Worm (Caenorhabditis elegans) whole organism, L4 larva: Measurements from ENCODE around the gene ttr-49.
A peak's percentile ranks its signal among the peaks of the same experiment; 100 is the strongest.

Source experiments
- F44E2.7 ChIP-seq: fragments of 200-800 bp; sonication (Bioruptor generic); IDR thresholded peaks from 2 replicates; pipeline ENCODE4 v2.1.2; 2022; ENCODE audit warnings: missing genetic modification characterization, missing compliant biosample characterization
- Y5F2A.4 ChIP-seq: fragments of 200-800 bp; sonication (Bioruptor generic); optimal IDR thresholded peaks from 2 replicates; lab custom pipeline; 2018; ENCODE audit warnings: mild to moderate bottlenecking, missing genetic modification characterization, missing compliant biosample characterization
- ZK546.5 ChIP-seq, 2 experiments: sonication (generic microtip); optimal IDR thresholded peaks; 2 replicates each; lab custom pipeline; 2017; ENCODE audit warnings: missing biosample characterization in 2 of 2, missing genetic modification characterization in 2 of 2
- attf-4 ChIP-seq: sonication (generic microtip); optimal IDR thresholded peaks from 3 replicates; lab custom pipeline; 2017; ENCODE audit warnings: missing biosample characterization, missing genetic modification characterization
- ceh-20 ChIP-seq: fragments of 200-800 bp; sonication (Bioruptor generic); IDR thresholded peaks from 2 replicates; pipeline ENCODE4 v1.3.6; 2022; ENCODE audit warnings: missing genetic modification reagents, missing genetic modification characterization, missing compliant biosample characterization
- ceh-28 ChIP-seq: fragments of 150-350 bp; optimal IDR thresholded peaks from 2 replicates; lab custom pipeline; 2014; ENCODE audit warnings: missing biosample characterization, missing genetic modification reagents, missing genetic modification characterization
- ceh-32 ChIP-seq: sonication (generic microtip); optimal IDR thresholded peaks from 2 replicates; lab custom pipeline; 2016; ENCODE audit warnings: mild to moderate bottlenecking, missing genetic modification characterization, missing compliant biosample characterization; ENCODE audit not compliant: poor library complexity
- ceh-62 ChIP-seq: sonication (generic microtip); optimal IDR thresholded peaks from 2 replicates; lab custom pipeline; 2017; ENCODE audit warnings: missing biosample characterization, missing genetic modification characterization
- cey-2 ChIP-seq: sonication (generic microtip); optimal IDR thresholded peaks from 3 replicates; lab custom pipeline; 2017; ENCODE audit warnings: missing genetic modification characterization, mild to moderate bottlenecking, missing compliant biosample characterization, antibody characterized with exemption, borderline replicate concordance; ENCODE audit not compliant: insufficient read depth
- daf-12 ChIP-seq: fragments of 150-350 bp; optimal IDR thresholded peaks from 2 replicates; lab custom pipeline; 2014; ENCODE audit warnings: missing biosample characterization, missing genetic modification reagents, missing genetic modification characterization
- daf-19 ChIP-seq: fragments of 200-800 bp; sonication (Bioruptor generic); conservative IDR thresholded peaks from 2 replicates; pipeline ENCODE4 v1.3.6; 2022; ENCODE audit warnings: missing genetic modification characterization, missing compliant biosample characterization
- daf-8 ChIP-seq: fragments of 200-800 bp; sonication (Bioruptor generic); IDR thresholded peaks from 2 replicates; pipeline ENCODE4 v1.3.6; 2022; ENCODE audit warnings: missing genetic modification characterization, missing compliant biosample characterization
- dmd-9 ChIP-seq: fragments of 200-800 bp; sonication (Bioruptor generic); IDR thresholded peaks from 2 replicates; pipeline ENCODE4 v1.3.6; 2022; ENCODE audit warnings: missing genetic modification reagents, missing genetic modification characterization, missing compliant biosample characterization
- dve-1 ChIP-seq: sonication (generic microtip); optimal IDR thresholded peaks from 2 replicates; lab custom pipeline; 2017; ENCODE audit warnings: antibody characterized with exemption, mild to moderate bottlenecking, missing genetic modification characterization, missing compliant biosample characterization; ENCODE audit not compliant: insufficient read depth
- egl-27 ChIP-seq: sonication (generic microtip); optimal IDR thresholded peaks from 3 replicates; lab custom pipeline; 2017; ENCODE audit warnings: missing biosample characterization, missing genetic modification reagents, missing genetic modification characterization
- egl-43 ChIP-seq: fragments of 200-800 bp; sonication (Bioruptor generic); IDR thresholded peaks from 2 replicates; pipeline ENCODE4 v1.3.6; 2022; ENCODE audit warnings: missing genetic modification reagents, missing genetic modification characterization, missing compliant biosample characterization
- fkh-10 ChIP-seq: fragments of 150-350 bp; optimal IDR thresholded peaks from 2 replicates; lab custom pipeline; 2014; ENCODE audit warnings: missing biosample characterization, missing genetic modification reagents, missing genetic modification characterization
- fos-1 ChIP-seq: fragments of 150-350 bp; optimal IDR thresholded peaks from 2 replicates; lab custom pipeline; 2014; ENCODE audit warnings: missing biosample characterization, missing genetic modification characterization
- hlh-11 ChIP-seq: fragments of 200-800 bp; sonication (Bioruptor generic); optimal IDR thresholded peaks from 2 replicates; lab custom pipeline; 2018; ENCODE audit warnings: mild to moderate bottlenecking, missing genetic modification characterization, missing compliant biosample characterization
- hlh-30 ChIP-seq: sonication (generic microtip); optimal IDR thresholded peaks from 2 replicates; lab custom pipeline; 2017; ENCODE audit warnings: antibody characterized with exemption, mild to moderate bottlenecking, missing genetic modification characterization, missing compliant biosample characterization; ENCODE audit not compliant: insufficient read depth
- hmg-1.1 ChIP-seq: fragments of 200-800 bp; sonication (Bioruptor generic); IDR thresholded peaks from 2 replicates; pipeline ENCODE4 v1.3.6; 2022; ENCODE audit warnings: missing genetic modification reagents, missing genetic modification characterization, missing compliant biosample characterization
- lim-7 ChIP-seq: fragments of 200-800 bp; sonication (Bioruptor generic); IDR thresholded peaks from 2 replicates; pipeline ENCODE4 v1.3.6; 2022; ENCODE audit warnings: missing genetic modification characterization, missing compliant biosample characterization
- lin-1 ChIP-seq: fragments of 200-800 bp; sonication (Bioruptor generic); IDR thresholded peaks from 2 replicates; pipeline ENCODE4 v1.3.6; 2022; ENCODE audit warnings: missing genetic modification reagents, missing genetic modification characterization, missing compliant biosample characterization
- lin-13 ChIP-seq: fragments of 150-350 bp; optimal IDR thresholded peaks from 2 replicates; lab custom pipeline; 2014; ENCODE audit warnings: missing biosample characterization, missing genetic modification reagents, missing genetic modification characterization
- lin-15B ChIP-seq: fragments of 150-350 bp; sonication (generic microtip); optimal IDR thresholded peaks from 3 replicates; lab custom pipeline; 2014; ENCODE audit warnings: missing biosample characterization, missing genetic modification characterization
- lin-29 ChIP-seq: fragments of 200-800 bp; sonication (Bioruptor generic); IDR thresholded peaks from 2 replicates; pipeline ENCODE4 v1.3.6; 2022; ENCODE audit warnings: missing genetic modification reagents, missing genetic modification characterization, missing compliant biosample characterization
- lin-38 ChIP-seq: fragments of 200-800 bp; sonication (Bioruptor generic); IDR thresholded peaks from 2 replicates; pipeline ENCODE4 v1.3.6; 2022; ENCODE audit warnings: missing genetic modification reagents, missing genetic modification characterization, missing compliant biosample characterization
- lir-3 ChIP-seq: sonication (generic microtip); optimal IDR thresholded peaks from 2 replicates; lab custom pipeline; 2016; ENCODE audit warnings: mild to moderate bottlenecking, missing genetic modification characterization, missing compliant biosample characterization
- lsy-2 ChIP-seq, 2 experiments: fragments of 150-350 bp in 1 of 2; sonication (generic microtip) in 1 of 2; optimal IDR thresholded peaks; 2 replicates each; lab custom pipeline; 2014 to 2017; ENCODE audit warnings: missing biosample characterization in 2 of 2, missing genetic modification characterization in 2 of 2
- madf-9 ChIP-seq: fragments of 200-800 bp; sonication (Bioruptor generic); conservative IDR thresholded peaks from 2 replicates; pipeline ENCODE4 v1.3.6; 2022; ENCODE audit warnings: missing genetic modification reagents, missing genetic modification characterization, missing compliant biosample characterization
- mdl-1 ChIP-seq, 2 experiments: fragments of 150-350 bp in 1 of 2; sonication (generic microtip) in 1 of 2; optimal IDR thresholded peaks; 2 replicates each; lab custom pipeline; 2014 to 2017; ENCODE audit warnings: missing biosample characterization in 2 of 2, missing genetic modification characterization in 2 of 2
- mdt-29 ChIP-seq: fragments of 200-800 bp; sonication (Bioruptor generic); IDR thresholded peaks from 2 replicates; pipeline ENCODE4 v1.3.6; 2022; ENCODE audit warnings: missing genetic modification reagents, missing genetic modification characterization, missing compliant biosample characterization
- mes-2 ChIP-seq: sonication (generic microtip); optimal IDR thresholded peaks from 2 replicates; lab custom pipeline; 2016; ENCODE audit warnings: missing genotype, mild to moderate bottlenecking, missing genetic modification characterization, missing compliant biosample characterization; ENCODE audit not compliant: poor library complexity, severe bottlenecking
- mxl-3 ChIP-seq: fragments of 200-800 bp; sonication (Bioruptor generic); optimal IDR thresholded peaks from 2 replicates; lab custom pipeline; 2018; ENCODE audit warnings: mild to moderate bottlenecking, missing genetic modification characterization, missing compliant biosample characterization
- nhr-111 ChIP-seq: fragments of 200-800 bp; sonication (Bioruptor generic); optimal IDR thresholded peaks from 2 replicates; lab custom pipeline; 2018; ENCODE audit warnings: mild to moderate bottlenecking, missing genetic modification characterization, missing compliant biosample characterization
- nhr-42 ChIP-seq: fragments of 200-800 bp; sonication (Bioruptor generic); IDR thresholded peaks from 2 replicates; pipeline ENCODE4 v1.3.6; 2022; ENCODE audit warnings: missing genetic modification characterization, missing compliant biosample characterization
- nhr-6 ChIP-seq: fragments of 150-350 bp; optimal IDR thresholded peaks from 2 replicates; lab custom pipeline; 2014; ENCODE audit warnings: missing biosample characterization, missing genetic modification characterization
- nhr-76 ChIP-seq: fragments of 150-350 bp; optimal IDR thresholded peaks from 2 replicates; lab custom pipeline; 2014; ENCODE audit warnings: missing biosample characterization, missing genetic modification characterization
- pqm-1 ChIP-seq: sonication (generic microtip); optimal IDR thresholded peaks from 2 replicates; lab custom pipeline; 2017; ENCODE audit warnings: missing biosample characterization, missing genetic modification characterization
- sdz-12 ChIP-seq: fragments of 200-800 bp; sonication (Bioruptor generic); optimal IDR thresholded peaks from 2 replicates; lab custom pipeline; 2018; ENCODE audit warnings: mild to moderate bottlenecking, missing genetic modification characterization, missing compliant biosample characterization
- set-16 ChIP-seq: fragments of 200-800 bp; sonication (Bioruptor generic); IDR thresholded peaks from 2 replicates; pipeline ENCODE4 v1.3.6; 2022; ENCODE audit warnings: missing genetic modification reagents, missing genetic modification characterization, missing compliant biosample characterization
- skn-1 ChIP-seq: fragments of 150-350 bp; optimal IDR thresholded peaks from 2 replicates; lab custom pipeline; 2014; ENCODE audit warnings: missing biosample characterization, missing genetic modification characterization
- spr-3 ChIP-seq: fragments of 200-800 bp; sonication (Bioruptor generic); optimal IDR thresholded peaks from 2 replicates; lab custom pipeline; 2018; ENCODE audit warnings: mild to moderate bottlenecking, missing genetic modification characterization, missing compliant biosample characterization
- tag-97 ChIP-seq: fragments of 200-800 bp; sonication (Bioruptor generic); IDR thresholded peaks from 2 replicates; pipeline ENCODE4 v1.3.6; 2022; ENCODE audit warnings: missing genetic modification characterization, missing compliant biosample characterization
- zag-1 ChIP-seq: fragments of 150-350 bp; optimal IDR thresholded peaks from 2 replicates; lab custom pipeline; 2014; ENCODE audit warnings: missing biosample characterization, missing genetic modification characterization
- zfp-3 ChIP-seq: fragments of 200-800 bp; sonication (Bioruptor generic); conservative IDR thresholded peaks from 2 replicates; pipeline ENCODE4 v1.3.6; 2022; ENCODE audit warnings: missing genetic modification reagents, missing genetic modification characterization, missing compliant biosample characterization
- zip-11 ChIP-seq: fragments of 200-800 bp; sonication (Bioruptor generic); IDR thresholded peaks from 2 replicates; pipeline ENCODE4 v1.3.6; 2022; ENCODE audit warnings: missing genetic modification characterization, missing compliant biosample characterization
- zip-2 ChIP-seq: fragments of 150-350 bp; optimal IDR thresholded peaks from 2 replicates; lab custom pipeline; 2014; ENCODE audit warnings: missing biosample characterization, missing genetic modification characterization

The ttr-49 gene

DNA sequence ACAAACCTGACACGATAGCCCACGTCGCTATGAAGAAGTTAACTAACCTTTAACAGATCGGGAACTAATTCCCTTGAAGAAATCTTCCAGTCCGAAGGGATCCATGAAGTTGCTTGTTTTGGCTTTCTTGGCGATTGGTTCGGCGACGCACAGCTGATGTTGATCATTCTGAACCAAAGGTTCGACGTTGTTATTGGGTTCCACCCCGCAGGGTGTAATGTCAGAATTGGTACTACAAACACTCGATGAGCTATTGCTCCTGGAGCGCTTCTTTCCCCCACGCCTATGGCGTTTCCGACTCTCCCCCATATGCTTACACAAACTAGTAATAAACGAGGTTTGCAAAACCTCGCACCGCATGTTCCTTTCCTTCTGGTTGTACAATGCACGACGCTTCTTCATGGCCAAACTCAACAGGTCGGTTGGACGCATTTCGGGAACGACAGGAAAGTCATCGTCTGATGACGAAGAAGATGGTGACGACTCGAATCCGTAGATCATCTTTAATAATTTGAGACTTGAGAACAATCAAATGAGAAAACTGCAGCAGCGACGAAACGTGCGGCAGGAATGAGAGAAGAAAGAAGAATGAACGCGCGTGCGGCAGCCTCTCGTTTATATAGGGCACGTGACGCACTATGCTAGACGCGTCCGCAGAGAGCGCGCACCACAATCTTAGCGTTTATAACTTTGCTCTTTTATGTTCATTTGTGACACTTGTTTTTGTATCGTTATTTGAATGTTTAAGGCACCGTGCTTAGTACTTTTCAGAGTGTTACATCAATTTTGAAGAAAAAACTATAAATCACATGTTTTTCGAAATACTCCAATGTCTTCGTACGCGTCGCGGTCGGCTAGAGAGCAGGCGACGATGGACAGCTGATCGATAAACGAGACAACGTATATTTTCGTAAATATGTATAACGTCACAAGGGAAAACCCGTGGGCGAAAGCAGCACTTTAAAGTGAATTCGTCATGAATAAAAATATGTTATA lies 12.4 kb downstream of the ttr-49 start, which contains the start of gene tos-1 (continued):
- TF ChIP-seq skn-1 (tag; lab: Kevin White, UChicago) (no peak), zfp-3 (peak; percentile 98), nhr-76 (peak; percentile 65), set-16 (GFP tag; lab: Robert Waterston, UW) (peak; percentile 77; the same call in 1 of the 2 replicates), zip-2 (peak; percentile 28), pqm-1 (tag; lab: Kevin White, UChicago) (peak; percentile 19), lin-1 (GFP tag; lab: Robert Waterston, UW) (peak; percentile 74), lin-29 (GFP tag; lab: Robert Waterston, UW) (peak; percentile 91), spr-3 (GFP tag; lab: Kevin White, UChicago) (peak; percentile 85), zag-1 (tag; lab: Kevin White, UChicago) (peak; percentile 82), lir-3 (tag; lab: Kevin White, UChicago) (peak; percentile 51), fkh-10 (peak; percentile 98), lin-15B (tag; lab: Kevin White, UChicago) (peak; percentile 58), madf-9 (GFP tag; lab: Robert Waterston, UW) (peak; percentile 98), lsy-2 (tag; optimal IDR thresholded peaks at IDR 0.05; lab: Kevin White, UChicago) (peak; percentile 91 to 93), egl-27 (no peak), fos-1 (tag; lab: Kevin White, UChicago) (no peak), lin-13 (peak; percentile 91), daf-12 (no peak), egl-43 (no peak), ceh-28 (tag; lab: Kevin White, UChicago) (peak; percentile 84), sdz-12 (GFP tag; lab: Kevin White, UChicago) (peak; percentile 51), lim-7 (GFP tag; lab: Robert Waterston, UW) (peak; percentile 36; the same call in 1 of the 2 replicates), daf-19 (GFP tag; lab: Robert Waterston, UW) (peak; percentile 87), mdt-29 (GFP tag; lab: Robert Waterston, UW) (peak; percentile 98), hmg-1.1 (GFP tag; lab: Robert Waterston, UW) (peak; percentile 98), dve-1 (tag; lab: Kevin White, UChicago) (peak; percentile 95), mdl-1 (tag; optimal IDR thresholded peaks at IDR 0.05; lab: Kevin White, UChicago) (peak; percentile 99), mxl-3 (GFP tag; lab: Kevin White, UChicago) (peak; percentile 95), zip-11 (no peak), daf-8 (GFP tag; lab: Robert Waterston, UW) (0 out of 2 replicates have a peak, but pooled peaks have one; percentile 62), nhr-6 (peak; percentile 95), nhr-111 (no peak), ceh-32 (tag; lab: Kevin White, UChicago) (no peak), Y5F2A.4 (GFP tag; lab: Kevin White, UChicago) (peak; percentile 45), attf-4 (tag; lab: Kevin White, UChicago) (no peak), nhr-42 (GFP tag; lab: Robert Waterston, UW) (peak; percentile 96), hlh-11 (tag; lab: Kevin White, UChicago) (peak; percentile 100), dmd-9 (peak; percentile 60; the same call in 1 of the 2 replicates), mes-2 (tag; lab: Kevin White, UChicago) (peak; percentile 78), ZK546.5 (tag; optimal IDR thresholded peaks at IDR 0.05; lab: Kevin White, UChicago) (peak in 1 of 2 experiments; percentile 56), ceh-20 (peak; percentile 100), hlh-30 (tag; lab: Kevin White, UChicago) (peak; percentile 100), tag-97 (GFP tag; lab: Robert Waterston, UW) (no peak), ceh-62 (tag; lab: Kevin White, UChicago) (no peak), lin-38 (GFP tag; lab: Robert Waterston, UW) (peak; percentile 84), cey-2 (tag; lab: Kevin White, UChicago) (peak; percentile 43), F44E2.7 (GFP tag; lab: Robert Waterston, UW) (no peak)
